Worm (Caenorhabditis elegans) whole organism, L1 larva: ENCODE measurements around the gene ptr-4.

ENCODE experiments used
- dpl-1 ChIP-seq, 3 experiments: fragments of 150-350 bp in 2 of 3; sonication (generic microtip) in 1 of 3; optimal IDR thresholded peaks; 2 replicates each; lab custom pipeline; 2014 to 2017; ENCODE audit warnings: missing biosample characterization in 3 of 3, missing genetic modification characterization in 3 of 3, missing genetic modification reagents in 3 of 3
- lin-39 ChIP-seq: fragments of 150-350 bp; optimal IDR thresholded peaks from 2 replicates; lab custom pipeline; 2014; ENCODE audit warnings: missing biosample characterization, missing genetic modification reagents, missing genetic modification characterization
- mep-1 ChIP-seq: fragments of 150-350 bp; optimal IDR thresholded peaks from 2 replicates; lab custom pipeline; 2014; ENCODE audit warnings: missing biosample characterization, missing genetic modification characterization
- nhr-76 ChIP-seq: sonication (generic microtip); optimal IDR thresholded peaks from 2 replicates; lab custom pipeline; 2017; ENCODE audit warnings: missing biosample characterization, missing genetic modification characterization
- nhr-77 ChIP-seq: fragments of 150-350 bp; optimal IDR thresholded peaks from 2 replicates; lab custom pipeline; 2014; ENCODE audit warnings: missing biosample characterization, missing genetic modification characterization
- skn-1 ChIP-seq: fragments of 150-350 bp; optimal IDR thresholded peaks from 2 replicates; lab custom pipeline; 2014; ENCODE audit warnings: missing biosample characterization, missing genetic modification characterization
- snpc-4 ChIP-seq: fragments of 150-350 bp; optimal IDR thresholded peaks from 2 replicates; lab custom pipeline; 2014; ENCODE audit warnings: missing biosample characterization, missing genetic modification characterization
- sup-37 ChIP-seq: fragments of 200-800 bp; sonication (Bioruptor generic); optimal IDR thresholded peaks from 2 replicates; lab custom pipeline; 2018; ENCODE audit warnings: mild to moderate bottlenecking, missing genetic modification characterization, missing compliant biosample characterization
- tbx-2 ChIP-seq: sonication (generic microtip); optimal IDR thresholded peaks from 2 replicates; lab custom pipeline; 2016; ENCODE audit warnings: missing genetic modification characterization, missing compliant biosample characterization
- zag-1 ChIP-seq: fragments of 150-350 bp; optimal IDR thresholded peaks from 2 replicates; lab custom pipeline; 2014; ENCODE audit warnings: missing biosample characterization, missing genetic modification characterization

- peak in 1 of 3 experiments; percentile 43 for TF ChIP-seq dpl-1 (GFP tag; optimal IDR thresholded peaks at IDR 0.05; lab: Kevin White, UChicago)
- TF ChIP-seq mep-1 (tag; lab: Kevin White, UChicago) = peak; percentile 86
- peak; percentile 82 for TF ChIP-seq tbx-2 (tag; lab: Kevin White, UChicago)
- no peak for TF ChIP-seq lin-39 (tag; lab: Kevin White, UChicago)
- peak; percentile 68 for TF ChIP-seq nhr-77 (tag; lab: Kevin White, UChicago)
- peak; percentile 41 for TF ChIP-seq skn-1 (tag; lab: Kevin White, UChicago)
- no peak for TF ChIP-seq nhr-76
- TF ChIP-seq sup-37 = no peak
- TF ChIP-seq snpc-4 (tag; lab: Kevin White, UChicago) = no peak
- no peak for TF ChIP-seq zag-1 (tag; lab: Kevin White, UChicago)
These were observed 23.7 kb downstream of the ptr-4 start for ce11 chrX:6041995-6042481.
